Fruit fly (Drosophila melanogaster) S2 (cell line): ENCODE data around the gene ppk17.

Experiments
- CG8478 ChIP-seq: fragments of >200 bp; optimal IDR thresholded peaks from 2 replicates; lab custom pipeline; 2018
- CTCF ChIP-seq, 2 experiments: fragments of >200 bp; optimal IDR thresholded peaks; 2 replicates each; lab custom pipeline; 2018

DNA sequence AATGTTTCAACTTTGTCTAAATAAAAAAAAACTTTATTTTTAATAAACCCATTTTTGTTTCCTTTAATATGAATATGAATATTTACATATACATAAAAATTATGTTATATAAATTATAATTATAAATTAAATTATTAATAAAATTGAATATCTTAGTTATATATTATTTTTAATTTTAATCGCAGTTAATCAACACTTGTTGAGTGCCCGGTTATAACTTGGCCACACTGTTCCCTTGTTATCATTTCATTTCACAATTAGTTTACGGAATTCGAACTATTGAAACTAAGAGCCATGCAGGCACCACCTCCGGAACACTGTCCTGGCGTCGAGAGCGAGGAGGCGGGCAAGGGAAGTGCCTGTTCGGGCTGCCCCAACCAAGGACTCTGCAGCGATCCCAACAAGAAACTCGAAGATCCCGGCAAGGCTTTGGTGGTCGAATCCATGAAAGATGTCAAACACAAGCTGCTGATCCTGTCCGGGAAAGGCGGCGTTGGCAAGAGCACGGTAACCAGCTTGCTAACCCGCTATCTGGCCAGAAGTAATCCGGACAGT lies 27.9 kb downstream of the ppk17 start, which contains the start of gene Nubp1:
- TF ChIP-seq CG8478 (lab: Kevin White, UChicago): no peak
- TF ChIP-seq CTCF (optimal IDR thresholded peaks at IDR 0.05; lab: Kevin White, UChicago): no peak
